Fruit fly (Drosophila melanogaster): ENCODE results near the gene Cp19.

Cp19 gene

dm6 chr3L:8763037-8763454 is 33.4 kb downstream of the Cp19 start:
- no peak for TF ChIP-seq insv (optimal IDR thresholded peaks at IDR 0.05)
- TF ChIP-seq Myc (optimal IDR thresholded peaks at IDR 0.05) = no peak
- no peak for TF ChIP-seq h (optimal IDR thresholded peaks at IDR 0.05)
- no peak for TF ChIP-seq psq (optimal IDR thresholded peaks at IDR 0.05)
- no peak for TF ChIP-seq Sin3A (optimal IDR thresholded peaks at IDR 0.05)
- no peak for TF ChIP-seq ttk (optimal IDR thresholded peaks at IDR 0.05)

dm6 chr3L:8763794-8764193 is 34.1 kb downstream of the Cp19 start:
- TF ChIP-seq psq (optimal IDR thresholded peaks at IDR 0.05) = no peak
- TF ChIP-seq h (optimal IDR thresholded peaks at IDR 0.05) = no peak
- no peak for TF ChIP-seq ttk (optimal IDR thresholded peaks at IDR 0.05)
- TF ChIP-seq insv (optimal IDR thresholded peaks at IDR 0.05) = no peak
- no peak for TF ChIP-seq Myc (optimal IDR thresholded peaks at IDR 0.05)
- no peak for TF ChIP-seq Sin3A (optimal IDR thresholded peaks at IDR 0.05)

- TF ChIP-seq psq (optimal IDR thresholded peaks at IDR 0.05) (no peak), Myc (optimal IDR thresholded peaks at IDR 0.05) (no peak), insv (optimal IDR thresholded peaks at IDR 0.05) (no peak), Sin3A (optimal IDR thresholded peaks at IDR 0.05) (no peak), ttk (optimal IDR thresholded peaks at IDR 0.05) (no peak), h (optimal IDR thresholded peaks at IDR 0.05) (no peak)
Measured at dm6 chr3L:8765493-8765892, 35.8 kb downstream of the Cp19 start.

- no peak for TF ChIP-seq insv (optimal IDR thresholded peaks at IDR 0.05)
- TF ChIP-seq ttk (optimal IDR thresholded peaks at IDR 0.05) = no peak
- TF ChIP-seq psq (optimal IDR thresholded peaks at IDR 0.05) = no peak
- no peak for TF ChIP-seq Sin3A (optimal IDR thresholded peaks at IDR 0.05)
- no peak for TF ChIP-seq Myc (optimal IDR thresholded peaks at IDR 0.05)
- TF ChIP-seq h (optimal IDR thresholded peaks at IDR 0.05) = no peak
Measured at dm6 chr3L:8765969-8766538, 36.4 kb downstream of the Cp19 start.

dm6 chr3L:8767876-8768275 is 38.2 kb downstream of the Cp19 start:
- no peak for TF ChIP-seq psq (optimal IDR thresholded peaks at IDR 0.05)
- no peak for TF ChIP-seq Sin3A (optimal IDR thresholded peaks at IDR 0.05)
- TF ChIP-seq h (optimal IDR thresholded peaks at IDR 0.05) = no peak
- TF ChIP-seq insv (optimal IDR thresholded peaks at IDR 0.05) = no peak
- no peak for TF ChIP-seq ttk (optimal IDR thresholded peaks at IDR 0.05)
- TF ChIP-seq Myc (optimal IDR thresholded peaks at IDR 0.05) = no peak

dm6 chr3L:8770616-8771229 is 41.1 kb downstream of the Cp19 start:
- no peak for TF ChIP-seq psq (optimal IDR thresholded peaks at IDR 0.05)
- no peak for TF ChIP-seq insv (optimal IDR thresholded peaks at IDR 0.05)
- TF ChIP-seq h (optimal IDR thresholded peaks at IDR 0.05) = no peak
- TF ChIP-seq Sin3A (optimal IDR thresholded peaks at IDR 0.05) = no peak
- no peak for TF ChIP-seq Myc (optimal IDR thresholded peaks at IDR 0.05)
- TF ChIP-seq ttk (optimal IDR thresholded peaks at IDR 0.05) = no peak

- TF ChIP-seq ttk (optimal IDR thresholded peaks at IDR 0.05) (no peak), psq (optimal IDR thresholded peaks at IDR 0.05) (no peak)
Measured at dm6 chr3L:8772998-8773684, 43.5 kb downstream of the Cp19 start.

- TF ChIP-seq Sin3A (optimal IDR thresholded peaks at IDR 0.05) (no peak), h (optimal IDR thresholded peaks at IDR 0.05) (no peak), insv (optimal IDR thresholded peaks at IDR 0.05) (no peak), psq (optimal IDR thresholded peaks at IDR 0.05) (no peak), Myc (optimal IDR thresholded peaks at IDR 0.05) (no peak), ttk (optimal IDR thresholded peaks at IDR 0.05) (no peak)
Measured at dm6 chr3L:8773713-8774112, 44.0 kb downstream of the Cp19 start.

- no peak for TF ChIP-seq ttk (optimal IDR thresholded peaks at IDR 0.05)
- no peak for TF ChIP-seq Sin3A (optimal IDR thresholded peaks at IDR 0.05)
- no peak for TF ChIP-seq h (optimal IDR thresholded peaks at IDR 0.05)
- TF ChIP-seq insv (optimal IDR thresholded peaks at IDR 0.05) = no peak
- TF ChIP-seq psq (optimal IDR thresholded peaks at IDR 0.05) = no peak
- TF ChIP-seq Myc (optimal IDR thresholded peaks at IDR 0.05) = no peak
Measured at dm6 chr3L:8774974-8775731, 45.5 kb downstream of the Cp19 start.

- TF ChIP-seq psq (optimal IDR thresholded peaks at IDR 0.05) (no peak), Myc (optimal IDR thresholded peaks at IDR 0.05) (no peak), Sin3A (optimal IDR thresholded peaks at IDR 0.05) (no peak), h (optimal IDR thresholded peaks at IDR 0.05) (no peak), ttk (optimal IDR thresholded peaks at IDR 0.05) (no peak), insv (optimal IDR thresholded peaks at IDR 0.05) (no peak)
Measured at dm6 chr3L:8777313-8777924, 47.8 kb downstream of the Cp19 start.

Data from Kc167 (cell line).